Fruit fly (Drosophila melanogaster): ENCODE results near the gene CG6013.

CG6013 gene

DNA sequence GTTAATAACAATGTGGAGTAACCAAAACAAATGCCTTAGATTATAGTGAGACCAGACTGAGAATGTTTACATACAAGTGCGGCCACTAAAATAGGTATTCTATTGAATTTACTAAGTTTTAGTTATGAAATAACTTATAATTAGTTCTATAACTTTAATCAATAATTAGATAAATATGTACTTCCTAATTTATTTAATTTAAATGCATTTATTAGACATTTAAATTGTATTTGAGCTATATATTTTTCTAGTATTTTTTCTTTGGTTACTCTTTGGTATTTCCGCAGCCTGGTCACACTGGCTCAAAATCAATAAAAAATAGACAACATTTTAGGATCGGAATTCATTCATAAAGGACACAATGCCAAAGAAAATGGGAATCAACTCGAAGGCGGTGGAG is at the start of gene CG6013, which contains the start of gene Prp18:
TSS of gene CG6013 (plus strand) at position 294 of the 400 bp plus-strand sequence.
TSS of gene Prp18 (minus strand) at position 62 of the 400 bp plus-strand sequence.
- TF ChIP-seq tap (tag; optimal IDR thresholded peaks at IDR 0.05) (peak; percentile 60), org-1 (GFP tag; optimal IDR thresholded peaks at IDR 0.05) (no peak), az2 (GFP tag; optimal IDR thresholded peaks at IDR 0.05) (peak; percentile 21), onecut (GFP tag; IDR thresholded peaks at IDR 0.05) (peak; percentile 95), CG12769 (tag; optimal IDR thresholded peaks at IDR 0.05) (peak; percentile 3), CG13775 (GFP tag; optimal IDR thresholded peaks at IDR 0.05) (peak; percentile 60), sd (tag; optimal IDR thresholded peaks at IDR 0.05) (peak; percentile 89), CG30403 (GFP tag; optimal IDR thresholded peaks at IDR 0.05) (peak; percentile 63), CG17359 (tag; optimal IDR thresholded peaks at IDR 0.05) (peak; percentile 54), CG13296 (GFP tag; optimal IDR thresholded peaks at IDR 0.05) (peak; percentile 47), Xrp1 (GFP tag; IDR thresholded peaks at IDR 0.05) (peak; percentile 51; the same call in 1 of the 2 replicates), emc (GFP tag; optimal IDR thresholded peaks at IDR 0.05) (no peak), CG12104 (GFP tag; optimal IDR thresholded peaks at IDR 0.05) (peak; percentile 69), CG12155 (GFP tag; optimal IDR thresholded peaks at IDR 0.05) (peak; percentile 46), unpg (GFP tag; optimal IDR thresholded peaks at IDR 0.05) (peak; percentile 58), Elba2 (GFP tag; optimal IDR thresholded peaks at IDR 0.05) (peak; percentile 4), NfI (GFP tag; optimal IDR thresholded peaks at IDR 0.05) (peak; percentile 12), shn (GFP tag; optimal IDR thresholded peaks at IDR 0.05) (no peak), CG18599 (GFP tag; optimal IDR thresholded peaks at IDR 0.05) (peak; percentile 54), Jarid2 (GFP tag; optimal IDR thresholded peaks at IDR 0.05) (no peak), kah (GFP tag; optimal IDR thresholded peaks at IDR 0.05) (peak; percentile 12), CG6254 (GFP tag; optimal IDR thresholded peaks at IDR 0.05) (peak; percentile 14), CG8388 (GFP tag; optimal IDR thresholded peaks at IDR 0.05) (peak; percentile 47), CG9727 (GFP tag; optimal IDR thresholded peaks at IDR 0.05) (peak; percentile 57), bsh (GFP tag; optimal IDR thresholded peaks at IDR 0.05) (peak in 1 of 2 experiments; percentile 65), CG5245 (GFP tag; optimal IDR thresholded peaks at IDR 0.05) (peak; percentile 4), HmgZ (tag; optimal IDR thresholded peaks at IDR 0.05) (peak; percentile 49), CG8290 (GFP tag; optimal IDR thresholded peaks at IDR 0.05) (no peak), CG8290 (tag; optimal IDR thresholded peaks at IDR 0.05) (no peak), CG2889 (GFP tag; IDR thresholded peaks at IDR 0.05) (no peak), cwo (GFP tag; optimal IDR thresholded peaks at IDR 0.05) (peak; percentile 14), CG15269 (tag; optimal IDR thresholded peaks at IDR 0.05) (peak; percentile 65), CG12659 (GFP tag; optimal IDR thresholded peaks at IDR 0.05) (peak; percentile 60), CG2678 (tag; optimal IDR thresholded peaks at IDR 0.05) (peak; percentile 78), CG33557 (GFP tag; optimal IDR thresholded peaks at IDR 0.05) (peak; percentile 70), HLH54F (GFP tag; optimal IDR thresholded peaks at IDR 0.05) (no peak), sqz (GFP tag; optimal IDR thresholded peaks at IDR 0.05) (peak; percentile 88), tio (GFP tag; optimal IDR thresholded peaks at IDR 0.05) (no peak), Dek (tag; optimal IDR thresholded peaks at IDR 0.05) (peak; percentile 64), CG4707 (GFP tag; optimal IDR thresholded peaks at IDR 0.05) (no peak), CG6689 (GFP tag; IDR thresholded peaks at IDR 0.05) (peak; percentile 32; the same call in 1 of the 2 replicates), CG11696 (GFP tag; IDR thresholded peaks at IDR 0.05) (peak; percentile 97), CG2116 (GFP tag; optimal IDR thresholded peaks at IDR 0.05) (peak; percentile 40), Dfd (GFP tag; optimal IDR thresholded peaks at IDR 0.05) (no peak), E2f1 (GFP tag; IDR thresholded peaks at IDR 0.05) (peak; percentile 50), Ssrp (tag; optimal IDR thresholded peaks at IDR 0.05) (peak; percentile 57), CG31441 (GFP tag; IDR thresholded peaks at IDR 0.05) (peak; percentile 75), unc-4 (GFP tag; IDR thresholded peaks at IDR 0.05; ENCODE audit: partially characterized antibody) (no peak), twi (tag; optimal IDR thresholded peaks at IDR 0.05) (peak; percentile 56), Fer2 (tag; optimal IDR thresholded peaks at IDR 0.05) (peak; percentile 52)

Data from whole organism, embryonic.